Fruit fly (Drosophila melanogaster) whole organism, embryonic: ENCODE measurements around the gene upd1.

Experiments
- CG10147 ChIP-seq: fragments of 200-800 bp; sonication (Bioruptor generic); optimal IDR thresholded peaks from 2 replicates; lab custom pipeline; 2019; ENCODE audit warnings: missing biosample characterization, mild to moderate bottlenecking, missing genetic modification characterization, moderate library complexity
- CG10543 ChIP-seq: fragments of 200-800 bp; sonication (Bioruptor generic); optimal IDR thresholded peaks from 3 replicates; lab custom pipeline; 2017; ENCODE audit warnings: missing biosample characterization, mild to moderate bottlenecking, missing genetic modification characterization, moderate library complexity
- CG10565 ChIP-seq: fragments of 200-800 bp; sonication (Bioruptor generic); optimal IDR thresholded peaks from 3 replicates; lab custom pipeline; 2016; ENCODE audit warnings: missing biosample characterization, mild to moderate bottlenecking, missing genetic modification characterization
- CG12104 ChIP-seq: fragments of 200-800 bp; sonication (Bioruptor generic); optimal IDR thresholded peaks from 3 replicates; lab custom pipeline; 2016; ENCODE audit warnings: missing biosample characterization, missing genetic modification characterization
- CG12391 ChIP-seq: fragments of 200-800 bp; sonication (Bioruptor generic); optimal IDR thresholded peaks from 3 replicates; lab custom pipeline; 2018; ENCODE audit warnings: missing biosample characterization, mild to moderate bottlenecking, missing genetic modification characterization, moderate library complexity
- CG13296 ChIP-seq: fragments of 200-800 bp; sonication (Bioruptor generic); optimal IDR thresholded peaks from 3 replicates; lab custom pipeline; 2018; ENCODE audit warnings: missing biosample characterization, mild to moderate bottlenecking, missing genetic modification characterization
- CG15514 ChIP-seq: fragments of 200-800 bp; sonication (Bioruptor generic); optimal IDR thresholded peaks from 3 replicates; lab custom pipeline; 2017; ENCODE audit warnings: missing biosample characterization, missing genetic modification characterization, mild to moderate bottlenecking, moderate library complexity, missing genetic modification reagents
- CG17361 ChIP-seq: fragments of 200-800 bp; sonication (Bioruptor generic); IDR thresholded peaks from 3 replicates; pipeline ENCODE4 v1.3.6; 2022; ENCODE audit warnings: missing biosample characterization, missing genetic modification characterization
- CG17568 ChIP-seq: fragments of 200-800 bp; sonication (Bioruptor generic); optimal IDR thresholded peaks from 2 replicates; lab custom pipeline; 2018; ENCODE audit warnings: missing biosample characterization, mild to moderate bottlenecking, missing genetic modification characterization, moderate library complexity
- CG2129 ChIP-seq: fragments of 200-800 bp; sonication (Bioruptor generic); IDR thresholded peaks from 2 replicates; pipeline ENCODE4 v1.3.6; 2022; ENCODE audit warnings: missing biosample characterization, missing genetic modification characterization; ENCODE audit not compliant: partially characterized antibody
- CG33557 ChIP-seq: fragments of 200-800 bp; sonication (Bioruptor generic); optimal IDR thresholded peaks from 2 replicates; lab custom pipeline; 2019; ENCODE audit warnings: missing biosample characterization, mild to moderate bottlenecking, missing genetic modification characterization, moderate library complexity
- CG34224 ChIP-seq: fragments of 200-800 bp; sonication (Bioruptor generic); IDR thresholded peaks from 3 replicates; pipeline ENCODE4 v1.3.6; 2022; ENCODE audit warnings: missing biosample characterization, missing genetic modification characterization; ENCODE audit not compliant: partially characterized antibody
- CG6175 ChIP-seq: fragments of 200-800 bp; sonication (Bioruptor generic); IDR thresholded peaks from 3 replicates; pipeline ENCODE4 v1.3.6; 2022; ENCODE audit warnings: missing biosample characterization, missing genetic modification characterization
- CG6813 ChIP-seq: fragments of 200-800 bp; sonication (Bioruptor generic); optimal IDR thresholded peaks from 2 replicates; lab custom pipeline; 2017; ENCODE audit warnings: missing biosample characterization, missing genetic modification characterization, mild to moderate bottlenecking, moderate library complexity, missing genetic modification reagents
- CG7745 ChIP-seq: fragments of 200-800 bp; sonication (Bioruptor generic); optimal IDR thresholded peaks from 2 replicates; lab custom pipeline; 2018; ENCODE audit warnings: missing biosample characterization, mild to moderate bottlenecking, missing genetic modification characterization, moderate library complexity
- Camta ChIP-seq: fragments of 200-800 bp; sonication (Bioruptor generic); optimal IDR thresholded peaks from 2 replicates; lab custom pipeline; 2016; ENCODE audit warnings: missing biosample characterization, missing genetic modification characterization
- CkIIα-i1 ChIP-seq: fragments of 200-800 bp; sonication (Bioruptor generic); IDR thresholded peaks from 2 replicates; pipeline ENCODE4 v1.3.6; 2022; ENCODE audit warnings: missing biosample characterization, missing genetic modification characterization
- Doc3 ChIP-seq: fragments of 200-800 bp; sonication (Bioruptor generic); IDR thresholded peaks from 3 replicates; pipeline ENCODE4 v1.3.6; 2022; ENCODE audit warnings: missing biosample characterization, missing genetic modification characterization; ENCODE audit not compliant: partially characterized antibody
- Dref ChIP-seq: fragments of 200-800 bp; sonication (Bioruptor generic); IDR thresholded peaks from 2 replicates; pipeline ENCODE4 v1.3.6; 2022; ENCODE audit warnings: missing biosample characterization, missing genetic modification characterization
- HLHmδ ChIP-seq: fragments of 200-800 bp; sonication (Bioruptor generic); optimal IDR thresholded peaks from 2 replicates; lab custom pipeline; 2018; ENCODE audit warnings: missing biosample characterization, mild to moderate bottlenecking, missing genetic modification characterization, moderate library complexity
- HmgZ ChIP-seq: fragments of 200-800 bp; sonication (Bioruptor generic); optimal IDR thresholded peaks from 2 replicates; lab custom pipeline; 2018; ENCODE audit warnings: missing biosample characterization, mild to moderate bottlenecking, missing genetic modification characterization
- Hmx ChIP-seq: fragments of 200-800 bp; sonication (Bioruptor generic); optimal IDR thresholded peaks from 2 replicates; lab custom pipeline; 2016; ENCODE audit warnings: missing biosample characterization, missing genetic modification characterization
- Mad ChIP-seq: fragments of 200-800 bp; sonication (Bioruptor generic); optimal IDR thresholded peaks from 2 replicates; lab custom pipeline; 2016; ENCODE audit warnings: missing biosample characterization, missing genetic modification characterization
- Oli ChIP-seq: fragments of 200-800 bp; sonication (Bioruptor generic); optimal IDR thresholded peaks from 2 replicates; lab custom pipeline; 2018; ENCODE audit warnings: missing biosample characterization, mild to moderate bottlenecking, missing genetic modification characterization, moderate library complexity
- Ptx1 ChIP-seq: fragments of 200-800 bp; sonication (Bioruptor generic); IDR thresholded peaks from 2 replicates; pipeline ENCODE4 v1.3.6; 2022; ENCODE audit warnings: missing biosample characterization, missing genetic modification characterization
- Scr ChIP-seq: fragments of 200-800 bp; sonication (Bioruptor generic); IDR thresholded peaks from 2 replicates; pipeline ENCODE4 v1.3.6; 2022; ENCODE audit warnings: missing biosample characterization, missing genetic modification characterization; ENCODE audit not compliant: partially characterized antibody
- Sry-β ChIP-seq: fragments of 200-800 bp; sonication (Bioruptor generic); optimal IDR thresholded peaks from 2 replicates; lab custom pipeline; 2018; ENCODE audit warnings: missing biosample characterization, mild to moderate bottlenecking, missing genetic modification characterization, moderate library complexity
- Sry-δ ChIP-seq: fragments of 200-800 bp; sonication (Bioruptor generic); optimal IDR thresholded peaks from 2 replicates; lab custom pipeline; 2016; ENCODE audit warnings: missing biosample characterization, missing genetic modification characterization
- Trl ChIP-seq, 3 experiments: fragments of >200 bp in 2 of 3; fragments of 200-800 bp in 1 of 3; sonication (Bioruptor generic) in 1 of 3; optimal IDR thresholded peaks; 2 replicates in 1 of 3; 3 replicates in 2 of 3; lab custom pipeline; 2016 to 2017; ENCODE audit warnings: missing biosample characterization in 1 of 3, missing genetic modification characterization in 1 of 3
- bsh ChIP-seq, 2 experiments: fragments of 200-800 bp; sonication (Bioruptor generic); optimal IDR thresholded peaks; 2 replicates each; lab custom pipeline; 2017 to 2018; ENCODE audit warnings: mild to moderate bottlenecking in 2 of 2, missing biosample characterization in 2 of 2, missing genetic modification characterization in 2 of 2, moderate library complexity in 1 of 2
- btn ChIP-seq: fragments of 200-800 bp; sonication (Bioruptor generic); optimal IDR thresholded peaks from 2 replicates; lab custom pipeline; 2016; ENCODE audit warnings: missing biosample characterization, missing genetic modification characterization
- da ChIP-seq: fragments of 200-800 bp; sonication (Bioruptor generic); optimal IDR thresholded peaks from 2 replicates; lab custom pipeline; 2016; ENCODE audit warnings: missing biosample characterization, missing genetic modification characterization
- dimm ChIP-seq: fragments of 200-800 bp; sonication (Bioruptor generic); IDR thresholded peaks from 2 replicates; pipeline ENCODE4 v1.3.6; 2022; ENCODE audit warnings: missing biosample characterization, missing genetic modification characterization
- dmrt99B ChIP-seq: fragments of 200-800 bp; sonication (Bioruptor generic); optimal IDR thresholded peaks from 2 replicates; lab custom pipeline; 2018; ENCODE audit warnings: missing biosample characterization, mild to moderate bottlenecking, missing genetic modification characterization, moderate library complexity
- en ChIP-seq: fragments of 200-800 bp; sonication (Bioruptor generic); optimal IDR thresholded peaks from 2 replicates; lab custom pipeline; 2016; ENCODE audit warnings: missing biosample characterization, missing genetic modification characterization
- fd3F ChIP-seq: fragments of 200-800 bp; sonication (Bioruptor generic); optimal IDR thresholded peaks from 2 replicates; lab custom pipeline; 2018; ENCODE audit warnings: missing biosample characterization, mild to moderate bottlenecking, missing genetic modification characterization, moderate library complexity
- grau ChIP-seq: fragments of 200-800 bp; optimal IDR thresholded peaks from 3 replicates; lab custom pipeline; 2019; ENCODE audit warnings: missing biosample characterization, mild to moderate bottlenecking, missing genetic modification characterization, moderate library complexity
- mirr ChIP-seq: fragments of 200-800 bp; sonication (Bioruptor generic); optimal IDR thresholded peaks from 3 replicates; lab custom pipeline; 2018; ENCODE audit warnings: missing biosample characterization, mild to moderate bottlenecking, missing genetic modification characterization
- odd ChIP-seq: fragments of 200-800 bp; sonication (Bioruptor generic); optimal IDR thresholded peaks from 2 replicates; lab custom pipeline; 2017; ENCODE audit warnings: missing biosample characterization, mild to moderate bottlenecking, missing genetic modification characterization
- pho ChIP-seq: fragments of 200-800 bp; sonication (Bioruptor generic); optimal IDR thresholded peaks from 2 replicates; lab custom pipeline; 2016; ENCODE audit warnings: missing biosample characterization, missing genetic modification characterization
- sisA ChIP-seq: fragments of 200-800 bp; sonication (Bioruptor generic); IDR thresholded peaks from 2 replicates; pipeline ENCODE4 v1.3.6; 2022; ENCODE audit warnings: missing biosample characterization, missing genetic modification characterization
- tll ChIP-seq, 2 experiments: fragments of 200-800 bp in 1 of 2; fragments of >200 bp in 1 of 2; sonication (Bioruptor generic) in 1 of 2; optimal IDR thresholded peaks; 2 replicates each; lab custom pipeline; 2017 to 2019; ENCODE audit warnings: missing biosample characterization in 2 of 2, missing genetic modification characterization in 2 of 2, mild to moderate bottlenecking in 1 of 2, moderate library complexity in 1 of 2
- twi ChIP-seq: fragments of 200-800 bp; optimal IDR thresholded peaks from 2 replicates; lab custom pipeline; 2019; ENCODE audit warnings: missing biosample characterization, mild to moderate bottlenecking, missing genetic modification characterization, moderate library complexity

upd1 gene

DNA sequence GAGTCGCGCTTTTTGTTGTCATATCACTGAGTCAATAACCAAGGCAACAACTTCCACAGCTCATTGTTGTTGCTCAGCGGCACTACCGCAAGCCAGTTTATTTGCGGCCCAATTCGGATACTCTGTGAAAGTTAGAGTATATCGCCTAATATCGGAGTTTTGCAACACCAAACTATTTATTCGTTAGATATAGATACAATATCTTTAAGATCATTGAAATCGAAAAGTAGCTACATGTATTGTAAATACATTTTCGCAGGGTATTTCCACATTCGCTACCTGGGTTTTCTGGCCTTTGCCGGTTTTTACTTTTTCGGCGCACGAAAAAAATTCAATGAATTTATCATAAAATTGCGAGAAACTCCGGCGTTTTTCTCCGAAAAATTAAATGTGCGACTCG is 15.1 kb downstream of the upd1 start (continued):
- TF ChIP-seq Sry-β (GFP tag; lab: Kevin White, UChicago): no peak
- TF ChIP-seq pho: peak; percentile 47
- TF ChIP-seq CG10147 (GFP tag; lab: Kevin White, UChicago): peak; percentile 63
- peak; percentile 25 for TF ChIP-seq odd
- 0 out of 2 replicates have a peak, but pooled peaks have one; percentile 22 for TF ChIP-seq Dref (GFP tag; lab: Robert Waterston, UW)
- TF ChIP-seq Oli (tag; lab: Kevin White, UChicago): peak; percentile 77
- peak in 1 of 2 experiments; percentile 56 for TF ChIP-seq bsh (GFP tag; optimal IDR thresholded peaks at IDR 0.05; lab: Kevin White, UChicago)
- peak; percentile 72 for TF ChIP-seq sisA (GFP tag; lab: Robert Waterston, UW)
- TF ChIP-seq CG13296 (GFP tag; lab: Kevin White, UChicago): peak; percentile 68
- no peak for TF ChIP-seq CG10543 (GFP tag; lab: Kevin White, UChicago)
- peak; percentile 61 for TF ChIP-seq HmgZ (tag; lab: Kevin White, UChicago)
- peak; percentile 19 for TF ChIP-seq mirr
- no peak for TF ChIP-seq CG34224 (GFP tag; lab: Robert Waterston, UW)
- peak; percentile 84 for TF ChIP-seq Ptx1
- peak; percentile 84 for TF ChIP-seq dmrt99B (tag; lab: Kevin White, UChicago)
- no peak for TF ChIP-seq dimm
- TF ChIP-seq Hmx (GFP tag; lab: Kevin White, UChicago): no peak
- peak; percentile 74 for TF ChIP-seq grau (tag; lab: Kevin White, UChicago)
- TF ChIP-seq Scr: no peak
- TF ChIP-seq btn: no peak
- TF ChIP-seq Mad (GFP tag; lab: Kevin White, UChicago): peak; percentile 51
- peak; percentile 37 for TF ChIP-seq CG6813 (GFP tag; lab: Kevin White, UChicago)
- peak; percentile 70 for TF ChIP-seq Camta
- peak; percentile 65 for TF ChIP-seq CG12391 (tag; lab: Kevin White, UChicago)
- TF ChIP-seq CG6175 (GFP tag; lab: Robert Waterston, UW): peak; percentile 68; the same call in 2 of the 3 replicates
- peak; percentile 55 for TF ChIP-seq CG17568 (GFP tag; lab: Kevin White, UChicago)
- no peak for TF ChIP-seq Trl (optimal IDR thresholded peaks at IDR 0.05; lab: Kevin White, UChicago)
- peak; percentile 47 for TF ChIP-seq Trl (GFP tag; optimal IDR thresholded peaks at IDR 0.05; lab: Kevin White, UChicago)
- no peak for TF ChIP-seq CG33557 (GFP tag; lab: Kevin White, UChicago)
- TF ChIP-seq tll (GFP tag; optimal IDR thresholded peaks at IDR 0.05; lab: Kevin White, UChicago): no peak
- peak; percentile 72 for TF ChIP-seq CG17361 (GFP tag; lab: Robert Waterston, UW)
- no peak for TF ChIP-seq CG10565 (GFP tag; lab: Kevin White, UChicago)
- TF ChIP-seq HLHmδ (GFP tag; lab: Kevin White, UChicago): no peak
- peak; percentile 7 for TF ChIP-seq Sry-δ (GFP tag; lab: Kevin White, UChicago)
- no peak for TF ChIP-seq da (GFP tag; lab: Kevin White, UChicago)
- peak; percentile 43 for TF ChIP-seq CG15514
- TF ChIP-seq fd3F (GFP tag; lab: Kevin White, UChicago): peak; percentile 50
- peak; percentile 37 for TF ChIP-seq CG12104 (GFP tag; lab: Kevin White, UChicago)
- no peak for TF ChIP-seq CkIIα-i1
- no peak for TF ChIP-seq twi
- TF ChIP-seq CG7745 (tag; lab: Kevin White, UChicago): no peak
- TF ChIP-seq Doc3: no peak
- no peak for TF ChIP-seq CG2129 (GFP tag; lab: Robert Waterston, UW)
- TF ChIP-seq en (GFP tag; lab: Kevin White, UChicago): peak; percentile 19
